Worm (Caenorhabditis elegans): ENCODE measurements around the gene C28C12.1.

DNA sequence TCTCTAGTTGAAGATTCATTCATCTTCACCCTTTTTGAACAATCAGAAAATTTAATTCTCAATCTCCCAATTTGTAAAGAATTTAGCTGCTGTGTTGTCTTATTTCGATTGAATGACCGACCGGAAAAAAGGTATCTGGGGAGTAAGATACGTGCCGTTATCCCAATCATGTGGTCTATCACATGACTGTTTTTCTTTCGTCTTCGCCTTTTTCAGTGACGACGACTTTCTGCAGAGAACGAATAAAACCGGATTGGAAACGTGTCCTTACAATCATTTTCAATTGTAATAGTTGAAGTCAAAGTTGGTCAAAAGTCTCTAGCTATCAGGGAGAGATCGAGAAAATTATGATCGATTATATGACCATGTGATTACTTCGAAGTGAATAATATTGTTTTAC, 27.6 kb downstream of the C28C12.1 start:
- no peak for TF ChIP-seq cog-1 (tag; optimal IDR thresholded peaks at IDR 0.05)
- TF ChIP-seq klf-2 (GFP tag; conservative IDR thresholded peaks at IDR 0.05): no peak
- no peak for TF ChIP-seq flt-1 (GFP tag; IDR thresholded peaks at IDR 0.05)

Data from whole organism, midembryonic.